Worm (Caenorhabditis elegans) whole organism, dauer: Measurements from ENCODE around the gene F35E12.2.

Source experiments
- unc-62 ChIP-seq: sonication (generic microtip); optimal IDR thresholded peaks from 2 replicates; lab custom pipeline; 2017; ENCODE audit warnings: missing biosample characterization, missing genetic modification reagents, missing genetic modification characterization

Gene F35E12.2

DNA sequence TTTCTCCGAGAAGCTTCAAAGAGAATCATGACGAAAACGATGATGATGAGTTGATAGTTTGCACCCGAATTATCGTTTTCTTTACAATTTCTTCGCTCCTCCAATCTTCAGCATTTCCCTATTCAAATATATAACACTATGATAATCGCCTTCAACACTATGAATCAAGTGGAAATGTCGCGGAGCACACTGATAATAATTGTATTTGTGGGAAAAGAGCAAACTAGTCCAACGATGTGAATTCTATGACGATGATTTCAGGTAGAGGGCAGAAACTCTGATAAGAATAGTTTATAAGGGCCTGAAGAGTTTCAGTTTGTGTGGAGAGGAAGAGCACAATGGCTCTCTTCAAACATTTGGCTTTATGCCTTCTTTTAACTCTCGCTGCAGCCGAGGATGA, 8.2 kb downstream of the F35E12.2 start, which contains the start of gene T01D3.6:
Gene T01D3.6, plus strand, starts transcription at position 294 of the 400 bp plus-strand sequence.
- TF ChIP-seq unc-62 (GFP tag; lab: Kevin White, UChicago) = no peak

DNA sequence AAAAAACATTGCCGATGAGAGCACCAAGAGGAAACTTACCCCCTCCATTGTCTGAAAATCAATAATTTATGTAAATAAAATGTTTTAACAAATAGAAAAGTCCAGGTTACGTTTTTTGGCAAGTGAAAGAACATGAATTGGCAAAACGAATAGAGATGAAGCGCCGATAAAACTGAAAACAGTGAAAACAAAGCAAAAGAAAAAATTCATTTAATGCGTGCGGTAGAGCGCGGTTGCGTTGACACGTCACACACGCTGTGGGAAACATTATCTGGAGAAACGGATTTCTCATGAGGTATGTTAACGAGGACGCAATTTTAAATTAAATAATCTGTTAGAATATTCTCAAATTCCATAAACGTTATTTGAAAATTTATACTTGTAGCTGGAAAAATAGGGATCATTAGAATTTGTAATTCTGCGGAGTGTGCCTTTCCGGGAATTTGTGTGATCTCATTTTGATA, 9.4 kb downstream of the F35E12.2 start, which contains the start of gene zipt-9:
Gene zipt-9, minus strand, starts transcription at position 51 of the 464 bp plus-strand sequence.
- no peak for TF ChIP-seq unc-62 (GFP tag; lab: Kevin White, UChicago)

- no peak for TF ChIP-seq unc-62 (GFP tag; lab: Kevin White, UChicago)
Observed at ce11 chrV:13711060-13711459, 13.6 kb downstream of the F35E12.2 start, which contains the start of gene srx-96. Gene srx-96, plus strand, starts transcription at chrV:13711360.

ce11 chrV:13707295-13707694, 17.4 kb downstream of the F35E12.2 start, which contains the start of gene hlh-34:
Gene hlh-34, minus strand, starts transcription at chrV:13707395.
- no peak for TF ChIP-seq unc-62 (GFP tag; lab: Kevin White, UChicago)

ce11 chrV:13703960-13704359, 20.7 kb downstream of the F35E12.2 start, which contains the start of gene T01D3.3:
Gene T01D3.3, plus strand, starts transcription at chrV:13704271.
- no peak for TF ChIP-seq unc-62 (GFP tag; lab: Kevin White, UChicago)

DNA sequence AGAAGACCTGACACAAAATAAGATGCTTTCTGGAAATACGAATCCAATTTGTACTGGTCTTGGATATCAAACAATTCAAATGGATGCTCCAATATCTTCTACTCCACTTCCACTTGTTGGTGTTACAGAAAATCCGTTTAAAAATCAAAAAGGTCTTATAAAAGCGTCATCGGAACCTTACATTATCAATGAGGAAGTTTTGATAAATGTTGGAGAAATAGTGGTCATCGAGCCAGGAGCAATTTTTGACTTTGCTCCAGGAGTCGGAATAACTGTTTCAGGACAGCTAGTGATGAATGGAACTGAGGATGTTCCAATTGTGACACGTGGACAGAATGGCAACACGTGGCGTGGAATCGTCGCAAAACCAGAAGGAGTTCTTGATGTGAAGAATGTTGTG, 30.6 kb downstream of the F35E12.2 start:
- no peak for TF ChIP-seq unc-62 (GFP tag; lab: Kevin White, UChicago)

DNA sequence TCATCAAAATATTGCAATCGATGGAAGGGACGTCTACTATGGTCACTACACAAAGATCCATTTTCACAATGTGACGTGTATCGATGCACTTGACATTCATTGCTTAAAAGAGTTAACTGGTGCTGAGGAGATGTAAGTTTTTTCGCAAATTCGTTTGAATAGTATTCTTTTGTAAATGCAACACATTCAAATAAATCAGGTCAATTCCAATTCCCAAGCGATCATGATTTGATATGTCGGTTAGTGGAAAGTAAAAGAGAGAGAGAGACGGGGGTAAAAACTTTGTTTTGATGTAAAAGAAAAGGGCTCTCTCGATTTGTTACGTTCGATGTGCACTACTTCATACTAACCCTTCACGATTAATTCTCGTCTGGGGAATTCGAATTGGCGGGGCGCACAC, 34.4 kb downstream of the F35E12.2 start:
- no peak for TF ChIP-seq unc-62 (GFP tag; lab: Kevin White, UChicago)

DNA sequence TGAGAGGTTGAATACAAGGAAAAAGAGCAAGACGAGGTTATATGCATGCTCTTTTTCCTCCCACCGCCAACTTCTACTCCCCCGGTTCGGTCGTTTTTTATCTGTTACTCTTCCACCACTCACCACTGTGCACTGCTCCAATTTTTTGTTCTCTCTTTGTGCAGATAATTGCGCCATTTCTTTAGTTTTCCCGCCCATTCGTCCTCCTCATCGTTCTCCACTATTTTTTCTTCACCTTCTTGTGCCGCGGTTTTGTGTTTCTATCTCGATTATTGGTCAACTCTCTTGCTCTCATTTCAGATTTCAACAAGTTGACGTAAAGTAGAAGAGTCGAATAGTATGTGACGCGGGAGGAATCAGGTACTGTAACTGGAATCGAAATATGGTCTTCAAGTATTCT, 35.1 kb downstream of the F35E12.2 start, which contains the start of gene T01D3.1:
Gene T01D3.1, plus strand, starts transcription at position 301 of the 400 bp plus-strand sequence.
- no peak for TF ChIP-seq unc-62 (GFP tag; lab: Kevin White, UChicago)

- TF ChIP-seq unc-62 (GFP tag; lab: Kevin White, UChicago) = no peak
Observed at ce11 chrV:13687504-13687903, 37.2 kb downstream of the F35E12.2 start.

DNA sequence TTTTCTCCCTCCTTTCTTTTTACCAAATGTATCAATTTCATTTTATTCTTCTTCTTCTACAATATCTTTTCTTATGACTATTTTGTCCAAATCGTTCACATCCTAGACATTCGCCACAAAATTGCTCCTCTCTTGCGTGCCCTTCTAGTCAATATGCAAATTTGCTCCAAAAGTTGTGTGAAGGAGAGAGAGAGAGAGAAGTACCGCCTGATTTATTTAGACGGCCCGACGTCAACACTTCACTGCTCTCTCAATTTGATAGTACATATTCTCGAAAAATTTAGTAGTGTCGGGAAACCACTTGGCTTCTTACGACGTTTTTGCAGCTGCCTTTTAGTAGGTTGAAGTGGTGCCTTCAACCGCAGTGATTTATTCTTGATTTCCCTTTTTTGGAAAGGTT, 38.2 kb downstream of the F35E12.2 start:
- no peak for TF ChIP-seq unc-62 (GFP tag; lab: Kevin White, UChicago)

DNA sequence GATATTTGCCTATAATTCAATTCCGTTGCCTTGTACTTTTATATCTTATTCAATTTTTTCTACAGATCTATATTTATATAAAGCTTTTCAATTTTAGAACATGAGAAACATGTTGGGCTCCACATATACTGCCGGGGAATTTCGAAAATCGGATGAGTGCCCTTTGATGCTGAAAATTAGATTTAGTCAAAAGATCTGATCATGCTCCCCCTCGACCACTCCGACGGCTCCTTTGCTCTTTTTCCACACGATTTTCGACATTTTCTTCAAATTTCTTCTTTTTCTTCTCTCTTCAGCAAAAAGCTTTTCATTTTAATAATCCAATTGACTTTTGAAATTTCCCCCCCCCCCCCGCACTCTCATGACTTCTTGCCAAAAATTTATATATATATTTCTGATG, 43.2 kb downstream of the F35E12.2 start:
- no peak for TF ChIP-seq unc-62 (GFP tag; lab: Kevin White, UChicago)

DNA sequence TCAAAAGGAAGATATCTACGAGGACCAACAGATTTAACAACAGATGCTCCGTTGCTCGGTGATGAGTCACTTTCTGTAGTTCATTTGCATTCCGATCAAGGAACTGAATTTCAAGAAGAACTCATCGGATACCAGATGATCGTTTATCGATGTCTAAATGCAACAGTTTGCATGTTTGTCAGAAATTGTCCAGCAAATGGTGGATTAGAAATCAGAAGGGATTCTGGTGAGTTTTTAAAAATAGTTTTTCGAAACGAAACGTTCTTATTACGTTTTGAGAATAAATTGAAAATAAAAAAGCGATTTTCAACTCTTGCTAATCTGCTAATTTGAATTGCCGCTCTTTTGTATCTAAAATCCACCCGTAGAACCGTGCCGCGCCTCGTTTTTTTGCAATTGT, 44.8 kb downstream of the F35E12.2 start:
- TF ChIP-seq unc-62 (GFP tag; lab: Kevin White, UChicago) = no peak

DNA sequence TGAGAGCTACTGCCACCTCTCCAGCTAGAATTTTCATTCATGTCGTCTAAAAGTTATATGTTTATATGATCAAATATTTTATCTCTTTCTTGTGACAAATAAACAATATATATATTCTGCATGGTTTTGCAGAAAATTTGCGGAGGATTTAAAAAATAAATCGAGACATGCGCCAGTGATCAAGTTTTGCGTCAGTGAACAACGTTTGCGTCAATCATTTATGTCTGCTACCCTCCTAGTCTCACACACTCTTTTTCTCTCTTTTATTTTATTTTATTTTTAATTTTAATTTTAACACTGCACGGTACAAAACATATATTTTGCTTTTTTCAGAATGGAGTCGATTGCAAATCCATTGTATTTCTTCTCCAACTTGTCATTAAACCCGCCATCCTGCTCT, 46.1 kb downstream of the F35E12.2 start, which contains the start of the genes tag-65 and ccz-1:
Gene tag-65, minus strand, starts transcription at position 46 of the 400 bp plus-strand sequence.
Gene ccz-1, plus strand, starts transcription at position 334 of the 400 bp plus-strand sequence.
- TF ChIP-seq unc-62 (GFP tag; lab: Kevin White, UChicago) = no peak
